Worm (Caenorhabditis elegans) whole organism, L1 larva: Measurements from ENCODE around the gene srxa-4.

Experiments
- C34B4.2 ChIP-seq: sonication (generic microtip); optimal IDR thresholded peaks from 2 replicates; lab custom pipeline; 2017; ENCODE audit warnings: mild to moderate bottlenecking, missing genetic modification characterization, missing compliant biosample characterization
- alr-1 ChIP-seq: fragments of 200-800 bp; sonication (Bioruptor generic); optimal IDR thresholded peaks from 2 replicates; lab custom pipeline; 2018; ENCODE audit warnings: borderline replicate concordance, mild to moderate bottlenecking, missing genetic modification characterization, missing compliant biosample characterization
- aly-2 ChIP-seq: fragments of 150-350 bp; optimal IDR thresholded peaks from 2 replicates; lab custom pipeline; 2014; ENCODE audit warnings: missing biosample characterization, missing genetic modification characterization
- blmp-1 ChIP-seq: fragments of 150-350 bp; optimal IDR thresholded peaks from 2 replicates; lab custom pipeline; 2014; ENCODE audit warnings: missing biosample characterization, missing genetic modification characterization
- ceh-63 ChIP-seq: fragments of 200-800 bp; sonication (Bioruptor generic); optimal IDR thresholded peaks from 2 replicates; lab custom pipeline; 2018; ENCODE audit warnings: mild to moderate bottlenecking, missing genetic modification characterization, missing compliant biosample characterization
- ceh-82 ChIP-seq, 3 experiments: fragments of 150-350 bp in 1 of 3; sonication (generic microtip) in 2 of 3; optimal IDR thresholded peaks; 2 replicates each; lab custom pipeline; 2014 to 2017; ENCODE audit warnings: missing biosample characterization in 3 of 3, missing genetic modification characterization in 3 of 3
- ceh-90 ChIP-seq: sonication (generic microtip); optimal IDR thresholded peaks from 2 replicates; lab custom pipeline; 2016; ENCODE audit warnings: missing genetic modification characterization, missing compliant biosample characterization
- ces-1 ChIP-seq: fragments of 150-350 bp; optimal IDR thresholded peaks from 2 replicates; lab custom pipeline; 2014; ENCODE audit warnings: missing biosample characterization, missing genetic modification reagents, missing genetic modification characterization
- dpl-1 ChIP-seq, 3 experiments: fragments of 150-350 bp in 2 of 3; sonication (generic microtip) in 1 of 3; optimal IDR thresholded peaks; 2 replicates each; lab custom pipeline; 2014 to 2017; ENCODE audit warnings: missing biosample characterization in 3 of 3, missing genetic modification characterization in 3 of 3, missing genetic modification reagents in 3 of 3
- dsc-1 ChIP-seq: sonication (generic microtip); optimal IDR thresholded peaks from 2 replicates; lab custom pipeline; 2016; ENCODE audit warnings: mild to moderate bottlenecking, missing genetic modification characterization, missing compliant biosample characterization
- efl-3 ChIP-seq: fragments of 200-800 bp; sonication (Bioruptor generic); optimal IDR thresholded peaks from 2 replicates; lab custom pipeline; 2018; ENCODE audit warnings: mild to moderate bottlenecking, missing genetic modification characterization, missing compliant biosample characterization
- egl-13 ChIP-seq: sonication (generic microtip); optimal IDR thresholded peaks from 2 replicates; lab custom pipeline; 2016; ENCODE audit warnings: missing genotype, missing genetic modification reagents, missing genetic modification characterization, missing compliant biosample characterization
- ets-5 ChIP-seq: fragments of 200-800 bp; sonication (Bioruptor generic); IDR thresholded peaks from 2 replicates; pipeline ENCODE4 v1.3.6; 2022; ENCODE audit warnings: missing genetic modification characterization, missing compliant biosample characterization
- fkh-4 ChIP-seq: sonication (generic microtip); optimal IDR thresholded peaks from 2 replicates; lab custom pipeline; 2016; ENCODE audit warnings: missing compliant biosample characterization, missing genetic modification characterization, borderline replicate concordance
- fkh-8 ChIP-seq: sonication (generic microtip); optimal IDR thresholded peaks from 2 replicates; lab custom pipeline; 2016; ENCODE audit warnings: mild to moderate bottlenecking, missing genetic modification characterization, missing compliant biosample characterization
- fos-1 ChIP-seq: fragments of 150-350 bp; optimal IDR thresholded peaks from 2 replicates; lab custom pipeline; 2014; ENCODE audit warnings: missing biosample characterization, missing genetic modification characterization
- hpl-2 ChIP-seq: fragments of 150-350 bp; optimal IDR thresholded peaks from 2 replicates; lab custom pipeline; 2014; ENCODE audit warnings: missing biosample characterization, missing genetic modification reagents, missing genetic modification characterization
- lin-13 ChIP-seq: fragments of 150-350 bp; optimal IDR thresholded peaks from 2 replicates; lab custom pipeline; 2014; ENCODE audit warnings: missing biosample characterization, missing genetic modification reagents, missing genetic modification characterization
- lin-14 ChIP-seq: fragments of 200-800 bp; sonication (Bioruptor generic); optimal IDR thresholded peaks from 2 replicates; lab custom pipeline; 2018; ENCODE audit warnings: mild to moderate bottlenecking, missing genetic modification characterization, moderate library complexity, missing compliant biosample characterization
- lin-15B ChIP-seq: fragments of 150-350 bp; sonication (generic microtip); optimal IDR thresholded peaks from 3 replicates; lab custom pipeline; 2014; ENCODE audit warnings: missing biosample characterization, missing genetic modification characterization
- lin-39 ChIP-seq: fragments of 150-350 bp; optimal IDR thresholded peaks from 2 replicates; lab custom pipeline; 2014; ENCODE audit warnings: missing biosample characterization, missing genetic modification reagents, missing genetic modification characterization
- lir-3 ChIP-seq: sonication (generic microtip); optimal IDR thresholded peaks from 2 replicates; lab custom pipeline; 2016; ENCODE audit warnings: mild to moderate bottlenecking, missing genetic modification characterization, moderate library complexity, missing compliant biosample characterization; ENCODE audit not compliant: poor library complexity
- lsy-2 ChIP-seq, 2 experiments: fragments of 150-350 bp; optimal IDR thresholded peaks; 2 replicates each; lab custom pipeline; 2014; ENCODE audit warnings: missing biosample characterization in 2 of 2, missing genetic modification characterization in 2 of 2
- mef-2 ChIP-seq: fragments of 150-350 bp; optimal IDR thresholded peaks from 2 replicates; lab custom pipeline; 2014; ENCODE audit warnings: missing biosample characterization, missing genetic modification characterization
- mep-1 ChIP-seq: fragments of 150-350 bp; optimal IDR thresholded peaks from 2 replicates; lab custom pipeline; 2014; ENCODE audit warnings: missing biosample characterization, missing genetic modification characterization
- nhr-11 ChIP-seq: fragments of 150-350 bp; optimal IDR thresholded peaks from 2 replicates; lab custom pipeline; 2014; ENCODE audit warnings: missing biosample characterization, missing genetic modification characterization
- nhr-12 ChIP-seq: sonication (generic microtip); optimal IDR thresholded peaks from 2 replicates; lab custom pipeline; 2017; ENCODE audit warnings: missing biosample characterization, missing genetic modification characterization
- nhr-47 ChIP-seq: sonication (generic microtip); optimal IDR thresholded peaks from 2 replicates; lab custom pipeline; 2016; ENCODE audit warnings: mild to moderate bottlenecking, missing genetic modification characterization, moderate library complexity, missing compliant biosample characterization
- nhr-71 ChIP-seq: sonication (generic microtip); optimal IDR thresholded peaks from 2 replicates; lab custom pipeline; 2016; ENCODE audit warnings: mild to moderate bottlenecking, missing genetic modification characterization, moderate library complexity, missing compliant biosample characterization
- nhr-76 ChIP-seq: sonication (generic microtip); optimal IDR thresholded peaks from 2 replicates; lab custom pipeline; 2017; ENCODE audit warnings: missing biosample characterization, missing genetic modification characterization
- nhr-77 ChIP-seq: fragments of 150-350 bp; optimal IDR thresholded peaks from 2 replicates; lab custom pipeline; 2014; ENCODE audit warnings: missing biosample characterization, missing genetic modification characterization
- nhr-84 ChIP-seq: sonication (generic microtip); optimal IDR thresholded peaks from 2 replicates; lab custom pipeline; 2017; ENCODE audit warnings: missing biosample characterization, missing genetic modification characterization
- nhr-90 ChIP-seq: sonication (generic microtip); optimal IDR thresholded peaks from 2 replicates; lab custom pipeline; 2016; ENCODE audit warnings: mild to moderate bottlenecking, missing genetic modification characterization, missing compliant biosample characterization; ENCODE audit not compliant: poor library complexity
- pag-3 ChIP-seq: sonication (generic microtip); optimal IDR thresholded peaks from 2 replicates; lab custom pipeline; 2017; ENCODE audit warnings: missing genetic modification characterization, mild to moderate bottlenecking, missing compliant biosample characterization, antibody characterized with exemption, borderline replicate concordance; ENCODE audit not compliant: insufficient read depth
- pax-3 ChIP-seq: fragments of 200-800 bp; sonication (Bioruptor generic); optimal IDR thresholded peaks from 2 replicates; lab custom pipeline; 2018; ENCODE audit warnings: mild to moderate bottlenecking, missing genetic modification characterization, moderate library complexity, missing compliant biosample characterization
- snpc-4 ChIP-seq: fragments of 150-350 bp; optimal IDR thresholded peaks from 2 replicates; lab custom pipeline; 2014; ENCODE audit warnings: missing biosample characterization, missing genetic modification characterization
- snu-23 ChIP-seq: sonication (generic microtip); optimal IDR thresholded peaks from 2 replicates; lab custom pipeline; 2016; ENCODE audit warnings: missing genetic modification characterization, missing compliant biosample characterization
- sox-4 ChIP-seq: sonication (generic microtip); optimal IDR thresholded peaks from 2 replicates; lab custom pipeline; 2016; ENCODE audit warnings: missing genetic modification characterization, missing compliant biosample characterization
- sptf-1 ChIP-seq: fragments of 150-350 bp; optimal IDR thresholded peaks from 2 replicates; lab custom pipeline; 2014; ENCODE audit warnings: missing biosample characterization, missing genetic modification characterization
- tbx-2 ChIP-seq: sonication (generic microtip); optimal IDR thresholded peaks from 2 replicates; lab custom pipeline; 2016; ENCODE audit warnings: missing genetic modification characterization, missing compliant biosample characterization
- unc-130 ChIP-seq: fragments of 150-350 bp; optimal IDR thresholded peaks from 2 replicates; lab custom pipeline; 2017; ENCODE audit warnings: missing biosample characterization, missing genetic modification characterization, inconsistent platforms
- unc-30 ChIP-seq: sonication (generic microtip); optimal IDR thresholded peaks from 2 replicates; lab custom pipeline; 2017; ENCODE audit warnings: missing biosample characterization, missing genetic modification characterization
- unc-98 ChIP-seq: fragments of 200-800 bp; sonication (Bioruptor generic); IDR thresholded peaks from 2 replicates; pipeline ENCODE4 v1.3.6; 2022; ENCODE audit warnings: missing genetic modification characterization, missing compliant biosample characterization
- xbp-1 ChIP-seq: sonication (generic microtip); optimal IDR thresholded peaks from 2 replicates; lab custom pipeline; 2016; ENCODE audit warnings: missing genetic modification characterization, missing compliant biosample characterization
- zag-1 ChIP-seq: fragments of 150-350 bp; optimal IDR thresholded peaks from 2 replicates; lab custom pipeline; 2014; ENCODE audit warnings: missing biosample characterization, missing genetic modification characterization
- ztf-4 ChIP-seq: fragments of 150-350 bp; optimal IDR thresholded peaks from 2 replicates; lab custom pipeline; 2014; ENCODE audit warnings: missing biosample characterization, missing genetic modification characterization

Gene srxa-4

ce11 chrV:7436911-7437310 lies 16.6 kb downstream of the srxa-4 start (continued):
- TF ChIP-seq fkh-8 (tag; lab: Kevin White, UChicago) (no peak), fos-1 (tag; lab: Kevin White, UChicago) (no peak), mef-2 (tag; lab: Kevin White, UChicago) (no peak), xbp-1 (no peak), pag-3 (no peak), tbx-2 (peak; percentile 65), nhr-47 (peak; percentile 57), blmp-1 (peak; percentile 94), nhr-71 (tag; lab: Kevin White, UChicago) (peak; percentile 80), lin-13 (GFP tag; lab: Kevin White, UChicago) (no peak), lin-14 (GFP tag; lab: Kevin White, UChicago) (peak; percentile 71), fkh-4 (tag; lab: Kevin White, UChicago) (no peak), alr-1 (tag; lab: Kevin White, UChicago) (no peak), sox-4 (tag; lab: Kevin White, UChicago) (no peak), ztf-4 (tag; lab: Kevin White, UChicago) (peak; percentile 67), zag-1 (no peak), dsc-1 (no peak), aly-2 (tag; lab: Kevin White, UChicago) (no peak), lin-15B (tag; lab: Kevin White, UChicago) (no peak), C34B4.2 (tag; lab: Kevin White, UChicago) (no peak), unc-30 (no peak), nhr-76 (no peak), nhr-90 (tag; lab: Kevin White, UChicago) (peak; percentile 77), nhr-11 (tag; lab: Kevin White, UChicago) (no peak), unc-130 (peak; percentile 72), ces-1 (GFP tag; lab: Kevin White, UChicago) (no peak), unc-98 (GFP tag; lab: Robert Waterston, UW) (no peak), ceh-63 (GFP tag; lab: Kevin White, UChicago) (no peak), nhr-12 (no peak), snpc-4 (tag; lab: Kevin White, UChicago) (no peak), mep-1 (tag; lab: Kevin White, UChicago) (peak; percentile 58), lsy-2 (tag; optimal IDR thresholded peaks at IDR 0.05; lab: Kevin White, UChicago) (peak in 1 of 2 experiments; percentile 44), nhr-84 (tag; lab: Kevin White, UChicago) (no peak), pax-3 (tag; lab: Kevin White, UChicago) (no peak), egl-13 (tag; lab: Kevin White, UChicago) (no peak), sptf-1 (tag; lab: Kevin White, UChicago) (no peak), lin-39 (tag; lab: Kevin White, UChicago) (no peak), ceh-82 (tag; optimal IDR thresholded peaks at IDR 0.05; lab: Kevin White, UChicago) (no peak), lir-3 (no peak), efl-3 (GFP tag; lab: Kevin White, UChicago) (no peak), ceh-90 (tag; lab: Kevin White, UChicago) (no peak), snu-23 (GFP tag; lab: Kevin White, UChicago) (peak; percentile 74), nhr-77 (tag; lab: Kevin White, UChicago) (no peak), dpl-1 (GFP tag; optimal IDR thresholded peaks at IDR 0.05; lab: Kevin White, UChicago) (peak in 2 of 3 experiments; percentile 20 to 31), ets-5 (GFP tag; lab: Robert Waterston, UW) (no peak), hpl-2 (GFP tag; lab: Kevin White, UChicago) (no peak)
